Fruit fly (Drosophila melanogaster) whole organism, adult: ENCODE results near the gene Polr2H.

Experiments used
- CG11617 ChIP-seq: fragments of 200-800 bp; sonication (Bioruptor generic); optimal IDR thresholded peaks from 2 replicates; lab custom pipeline; 2017; ENCODE audit warnings: mild to moderate bottlenecking, missing biosample characterization, missing genetic modification reagents, missing genetic modification characterization
- CG12768 ChIP-seq: fragments of 200-800 bp; sonication (Bioruptor generic); optimal IDR thresholded peaks from 2 replicates; lab custom pipeline; 2017; ENCODE audit warnings: missing biosample characterization, missing genetic modification characterization, mild to moderate bottlenecking, moderate library complexity, missing genetic modification reagents
- CG14711 ChIP-seq: fragments of 200-800 bp; sonication (Bioruptor generic); optimal IDR thresholded peaks from 2 replicates; lab custom pipeline; 2018; ENCODE audit warnings: missing biosample characterization, mild to moderate bottlenecking, missing genetic modification characterization, moderate library complexity
- CG1620 ChIP-seq: fragments of 200-800 bp; sonication (Bioruptor generic); optimal IDR thresholded peaks from 2 replicates; lab custom pipeline; 2016; ENCODE audit warnings: missing biosample characterization, missing genetic modification characterization
- CG33017 ChIP-seq: fragments of 200-800 bp; sonication (Bioruptor generic); optimal IDR thresholded peaks from 2 replicates; lab custom pipeline; 2018; ENCODE audit warnings: missing biosample characterization, mild to moderate bottlenecking, missing genetic modification characterization, moderate library complexity
- CG5204 ChIP-seq: fragments of 200-800 bp; sonication (Bioruptor generic); optimal IDR thresholded peaks from 2 replicates; lab custom pipeline; 2016; ENCODE audit warnings: missing biosample characterization, missing genetic modification characterization
- CG7045 ChIP-seq: fragments of 200-800 bp; sonication (Bioruptor generic); optimal IDR thresholded peaks from 2 replicates; lab custom pipeline; 2017; ENCODE audit warnings: missing biosample characterization, mild to moderate bottlenecking, missing genetic modification characterization
- CG7101 ChIP-seq: fragments of 200-800 bp; sonication (Bioruptor generic); optimal IDR thresholded peaks from 2 replicates; lab custom pipeline; 2018; ENCODE audit warnings: missing biosample characterization, mild to moderate bottlenecking, missing genetic modification characterization, moderate library complexity
- Clk ChIP-seq: fragments of 200-800 bp; sonication (Bioruptor generic); optimal IDR thresholded peaks from 2 replicates; lab custom pipeline; 2017; ENCODE audit warnings: missing biosample characterization, missing genetic modification characterization
- Crg-1 ChIP-seq: fragments of 200-800 bp; sonication (Bioruptor generic); optimal IDR thresholded peaks from 2 replicates; lab custom pipeline; 2016; ENCODE audit warnings: missing biosample characterization, missing genetic modification characterization
- Hr96 ChIP-seq: fragments of 200-800 bp; sonication (Bioruptor generic); optimal IDR thresholded peaks from 2 replicates; lab custom pipeline; 2016; ENCODE audit warnings: missing biosample characterization, missing genetic modification characterization
- Mnt ChIP-seq: fragments of 200-800 bp; sonication (Bioruptor generic); optimal IDR thresholded peaks from 2 replicates; lab custom pipeline; 2016; ENCODE audit warnings: missing biosample characterization, mild to moderate bottlenecking, missing genetic modification characterization
- bab1 ChIP-seq: fragments of 200-800 bp; sonication (Bioruptor generic); optimal IDR thresholded peaks from 3 replicates; lab custom pipeline; 2019; ENCODE audit warnings: missing biosample characterization, mild to moderate bottlenecking, missing genetic modification characterization, moderate library complexity
- cic ChIP-seq: fragments of 200-800 bp; sonication (Bioruptor generic); optimal IDR thresholded peaks from 2 replicates; lab custom pipeline; 2017; ENCODE audit warnings: missing biosample characterization, mild to moderate bottlenecking, missing genetic modification characterization, moderate library complexity
- cnc ChIP-seq, 2 experiments: fragments of >200 bp; optimal IDR thresholded peaks; 2 replicates each; lab custom pipeline; 2017
- kay ChIP-seq: fragments of 200-800 bp; sonication (Bioruptor generic); peaks from one replicate; lab custom pipeline; 2016; ENCODE audit warnings: missing biosample characterization, missing genetic modification characterization, borderline replicate concordance
- ovo ChIP-seq: fragments of 200-800 bp; sonication (Bioruptor generic); optimal IDR thresholded peaks from 2 replicates; lab custom pipeline; 2016; ENCODE audit warnings: missing biosample characterization, missing genetic modification characterization
- pad ChIP-seq: fragments of 200-800 bp; sonication (Bioruptor generic); optimal IDR thresholded peaks from 3 replicates; lab custom pipeline; 2017; ENCODE audit warnings: missing biosample characterization, missing genetic modification characterization, mild to moderate bottlenecking, moderate library complexity, missing genetic modification reagents
- tj ChIP-seq: fragments of 200-800 bp; sonication (Bioruptor generic); optimal IDR thresholded peaks from 3 replicates; lab custom pipeline; 2017; ENCODE audit warnings: missing biosample characterization, mild to moderate bottlenecking, missing genetic modification characterization, moderate library complexity
- toe ChIP-seq: fragments of 200-800 bp; sonication (Bioruptor generic); optimal IDR thresholded peaks from 2 replicates; lab custom pipeline; 2016; ENCODE audit warnings: missing biosample characterization, missing genetic modification characterization

The Polr2H gene

dm6 chr3L:21700052-21700451 lies 28.7 kb upstream of the Polr2H start:
- TF ChIP-seq CG1620 (no peak), CG7045 (no peak), Mnt (GFP tag; lab: Kevin White, UChicago) (no peak), CG33017 (tag; lab: Kevin White, UChicago) (no peak), Clk (GFP tag; lab: Kevin White, UChicago) (no peak), cic (GFP tag; lab: Kevin White, UChicago) (no peak)

DNA sequence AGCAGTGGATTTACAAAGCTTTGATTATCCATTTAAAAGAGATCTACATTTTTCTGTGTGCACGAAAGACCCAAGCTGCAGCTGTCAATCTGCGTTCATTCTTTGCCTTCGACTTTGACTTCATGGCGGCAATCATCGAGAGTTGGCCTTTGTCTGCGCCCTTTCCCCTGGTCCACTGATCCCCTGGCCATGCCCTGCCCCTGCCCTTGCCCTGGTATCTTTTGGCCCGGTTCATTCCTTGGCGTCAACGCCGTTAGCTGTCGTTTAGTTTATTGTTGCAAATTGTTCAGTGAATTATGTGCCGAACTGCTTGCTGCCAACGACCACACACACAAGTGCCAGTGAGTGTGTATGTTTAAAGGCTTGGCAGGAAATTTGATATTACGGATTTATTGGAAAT lies 27.8 kb upstream of the Polr2H start:
- TF ChIP-seq Clk (GFP tag; lab: Kevin White, UChicago), result no peak
- no peak for TF ChIP-seq CG11617 (GFP tag; lab: Kevin White, UChicago)

dm6 chr3L:21706144-21706926 lies 22.4 kb upstream of the Polr2H start, which contains the start of gene CG32447:
CG32447 (minus strand) TSS chr3L:21706365.
- no peak for TF ChIP-seq CG7045
- TF ChIP-seq Hr96, result no peak
- no peak for TF ChIP-seq kay (GFP tag; lab: Kevin White, UChicago)
- no peak for TF ChIP-seq Clk (GFP tag; lab: Kevin White, UChicago)
- no peak for TF ChIP-seq ovo (GFP tag; lab: Kevin White, UChicago)
- no peak for TF ChIP-seq bab1 (GFP tag; lab: Kevin White, UChicago)

dm6 chr3L:21709785-21710591 lies 18.7 kb upstream of the Polr2H start:
- TF ChIP-seq CG33017 (tag; lab: Kevin White, UChicago), result no peak
- no peak for TF ChIP-seq cic (GFP tag; lab: Kevin White, UChicago)
- no peak for TF ChIP-seq pad (GFP tag; lab: Kevin White, UChicago)
- TF ChIP-seq Clk (GFP tag; lab: Kevin White, UChicago), result no peak
- TF ChIP-seq CG7101 (tag; lab: Kevin White, UChicago), result no peak
- no peak for TF ChIP-seq tj
- no peak for TF ChIP-seq bab1 (GFP tag; lab: Kevin White, UChicago)
- TF ChIP-seq Hr96, result no peak
- no peak for TF ChIP-seq toe
- no peak for TF ChIP-seq CG11617 (GFP tag; lab: Kevin White, UChicago)
- no peak for TF ChIP-seq Mnt (GFP tag; lab: Kevin White, UChicago)
- TF ChIP-seq cnc (optimal IDR thresholded peaks at IDR 0.05; lab: Kevin White, UChicago), result no peak
- no peak for TF ChIP-seq CG12768 (GFP tag; lab: Kevin White, UChicago)
- TF ChIP-seq CG1620, result no peak
- no peak for TF ChIP-seq CG14711 (tag; lab: Kevin White, UChicago)

DNA sequence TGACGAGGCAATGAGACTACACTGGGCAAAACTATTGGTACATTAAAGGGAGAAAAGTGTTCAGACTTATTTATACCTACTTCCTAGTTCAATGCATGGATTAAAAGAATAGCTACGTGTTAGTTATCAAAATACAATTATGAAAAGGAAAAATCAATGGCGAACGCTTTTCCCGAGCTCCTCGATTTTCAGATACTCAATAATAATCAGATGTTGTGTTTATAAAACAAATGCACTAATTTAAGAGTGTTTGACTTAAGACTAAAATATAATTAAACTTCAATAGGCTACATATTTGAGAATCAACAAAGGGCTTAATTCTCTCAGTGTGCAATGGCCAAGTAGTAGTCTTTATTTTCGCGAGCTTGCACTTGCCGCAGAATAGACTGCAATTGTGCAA lies 12.8 kb upstream of the Polr2H start:
- TF ChIP-seq Hr96 (no peak), Crg-1 (GFP tag; lab: Kevin White, UChicago) (no peak), Mnt (GFP tag; lab: Kevin White, UChicago) (no peak)

dm6 chr3L:21718233-21718632 lies 10.5 kb upstream of the Polr2H start:
- TF ChIP-seq toe (no peak), Clk (GFP tag; lab: Kevin White, UChicago) (no peak), CG14711 (tag; lab: Kevin White, UChicago) (no peak), ovo (GFP tag; lab: Kevin White, UChicago) (no peak), cnc (optimal IDR thresholded peaks at IDR 0.05; lab: Kevin White, UChicago) (no peak), Hr96 (no peak), pad (GFP tag; lab: Kevin White, UChicago) (no peak), Mnt (GFP tag; lab: Kevin White, UChicago) (no peak), CG1620 (no peak), CG7101 (tag; lab: Kevin White, UChicago) (no peak), CG5204 (GFP tag; lab: Kevin White, UChicago) (no peak), CG12768 (GFP tag; lab: Kevin White, UChicago) (no peak), cic (GFP tag; lab: Kevin White, UChicago) (no peak), Crg-1 (GFP tag; lab: Kevin White, UChicago) (no peak), CG7045 (no peak)

DNA sequence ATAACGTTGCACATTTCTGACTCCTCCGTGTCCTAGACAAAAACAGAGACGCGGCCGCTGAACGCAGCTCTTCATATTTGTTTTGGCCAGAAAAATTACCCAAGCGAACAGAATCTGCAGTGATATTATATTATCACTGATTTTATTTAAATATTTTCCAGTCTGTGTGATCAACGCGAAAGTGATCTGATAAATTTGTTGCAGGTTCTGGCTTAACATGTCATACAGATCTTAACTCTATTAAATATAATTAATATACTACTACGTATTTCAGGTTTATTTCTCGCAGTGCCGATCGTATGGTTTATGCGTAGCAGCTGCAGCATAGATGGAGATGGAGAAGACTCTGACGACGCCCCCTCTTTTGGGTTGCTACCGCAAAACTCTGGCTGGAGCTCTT lies 7.9 kb upstream of the Polr2H start:
- TF ChIP-seq CG7101 (tag; lab: Kevin White, UChicago), result no peak
- no peak for TF ChIP-seq CG5204 (GFP tag; lab: Kevin White, UChicago)
- TF ChIP-seq kay (GFP tag; lab: Kevin White, UChicago), result no peak
- TF ChIP-seq CG7045, result no peak
- no peak for TF ChIP-seq cnc (optimal IDR thresholded peaks at IDR 0.05; lab: Kevin White, UChicago)
- TF ChIP-seq bab1 (GFP tag; lab: Kevin White, UChicago), result no peak
- TF ChIP-seq cic (GFP tag; lab: Kevin White, UChicago), result no peak
- no peak for TF ChIP-seq tj
- no peak for TF ChIP-seq CG1620
- TF ChIP-seq pad (GFP tag; lab: Kevin White, UChicago), result no peak
- no peak for TF ChIP-seq CG33017 (tag; lab: Kevin White, UChicago)
- no peak for TF ChIP-seq Crg-1 (GFP tag; lab: Kevin White, UChicago)
- no peak for TF ChIP-seq CG14711 (tag; lab: Kevin White, UChicago)
- no peak for TF ChIP-seq CG12768 (GFP tag; lab: Kevin White, UChicago)
- no peak for TF ChIP-seq ovo (GFP tag; lab: Kevin White, UChicago)
